Fruit fly (Drosophila melanogaster) whole organism, embryonic: ENCODE measurements around the gene Orc2.

Experiments
- Atf3 ChIP-seq: fragments of 200-800 bp; sonication (Bioruptor generic); optimal IDR thresholded peaks from 3 replicates; lab custom pipeline; 2016; ENCODE audit warnings: missing biosample characterization, missing genetic modification characterization
- Blimp-1 ChIP-seq: fragments of 200-800 bp; sonication (Bioruptor generic); optimal IDR thresholded peaks from 3 replicates; lab custom pipeline; 2018; ENCODE audit warnings: missing biosample characterization, missing genetic modification characterization, mild to moderate bottlenecking, moderate library complexity, missing genetic modification reagents
- CG1024 ChIP-seq: fragments of 200-800 bp; sonication (Bioruptor generic); IDR thresholded peaks from 2 replicates; pipeline ENCODE4 v1.3.6; 2022; ENCODE audit warnings: missing biosample characterization, missing genetic modification characterization
- CG10267 ChIP-seq: fragments of 200-800 bp; sonication (Bioruptor generic); optimal IDR thresholded peaks from 2 replicates; lab custom pipeline; 2018; ENCODE audit warnings: missing biosample characterization, mild to moderate bottlenecking, missing genetic modification characterization, moderate library complexity
- CG10274 ChIP-seq: fragments of 200-800 bp; sonication (Bioruptor generic); optimal IDR thresholded peaks from 3 replicates; lab custom pipeline; 2017; ENCODE audit warnings: missing biosample characterization, mild to moderate bottlenecking, missing genetic modification characterization
- CG10979 ChIP-seq: fragments of 200-800 bp; sonication (Bioruptor generic); optimal IDR thresholded peaks from 2 replicates; lab custom pipeline; 2018; ENCODE audit warnings: missing biosample characterization, mild to moderate bottlenecking, missing genetic modification characterization, moderate library complexity
- CG13296 ChIP-seq: fragments of 200-800 bp; sonication (Bioruptor generic); optimal IDR thresholded peaks from 3 replicates; lab custom pipeline; 2018; ENCODE audit warnings: missing biosample characterization, mild to moderate bottlenecking, missing genetic modification characterization
- CG13894 ChIP-seq: fragments of 200-800 bp; sonication (Bioruptor generic); optimal IDR thresholded peaks from 3 replicates; lab custom pipeline; 2018; ENCODE audit warnings: missing biosample characterization, mild to moderate bottlenecking, missing genetic modification characterization, moderate library complexity
- CG14710 ChIP-seq: fragments of 200-800 bp; sonication (Bioruptor generic); optimal IDR thresholded peaks from 3 replicates; lab custom pipeline; 2019; ENCODE audit warnings: missing biosample characterization, mild to moderate bottlenecking, missing genetic modification characterization, moderate library complexity
- CG17385 ChIP-seq: fragments of 200-800 bp; sonication (Bioruptor generic); optimal IDR thresholded peaks from 3 replicates; lab custom pipeline; 2018; ENCODE audit warnings: missing biosample characterization, mild to moderate bottlenecking, missing genetic modification characterization
- CG17829 ChIP-seq: fragments of 200-800 bp; optimal IDR thresholded peaks from 2 replicates; lab custom pipeline; 2019; ENCODE audit warnings: missing biosample characterization, mild to moderate bottlenecking, missing genetic modification characterization, moderate library complexity
- CG2712 ChIP-seq: fragments of 200-800 bp; optimal IDR thresholded peaks from 3 replicates; lab custom pipeline; 2019; ENCODE audit warnings: missing biosample characterization, mild to moderate bottlenecking, missing genetic modification characterization, moderate library complexity
- CG31224 ChIP-seq: fragments of 200-800 bp; sonication (Bioruptor generic); IDR thresholded peaks from 2 replicates; pipeline ENCODE4 v1.3.6; 2022; ENCODE audit warnings: missing biosample characterization, missing genetic modification characterization
- CG32532 ChIP-seq: fragments of 200-800 bp; sonication (Bioruptor generic); IDR thresholded peaks from 2 replicates; pipeline ENCODE4 v1.3.6; 2022; ENCODE audit warnings: missing biosample characterization, missing genetic modification characterization
- CG4360 ChIP-seq: fragments of 200-800 bp; sonication (Bioruptor generic); IDR thresholded peaks from 2 replicates; pipeline ENCODE4 v1.3.6; 2022; ENCODE audit warnings: missing biosample characterization, missing genetic modification characterization
- CG8478 ChIP-seq: fragments of >200 bp; optimal IDR thresholded peaks from 2 replicates; lab custom pipeline; 2018
- Deaf1 ChIP-seq: fragments of 200-800 bp; optimal IDR thresholded peaks from 3 replicates; lab custom pipeline; 2019; ENCODE audit warnings: missing biosample characterization, mild to moderate bottlenecking, missing genetic modification characterization, moderate library complexity
- Eip74EF ChIP-seq, 2 experiments: fragments of 200-800 bp in 1 of 2; fragments of >200 bp in 1 of 2; sonication (Bioruptor generic) in 1 of 2; optimal IDR thresholded peaks; 2 replicates each; lab custom pipeline; 2017 to 2019; ENCODE audit warnings: missing biosample characterization in 2 of 2, missing genetic modification characterization in 2 of 2, mild to moderate bottlenecking in 1 of 2, moderate library complexity in 1 of 2
- Fer3 ChIP-seq: fragments of 200-800 bp; sonication (Bioruptor generic); optimal IDR thresholded peaks from 2 replicates; lab custom pipeline; 2018; ENCODE audit warnings: missing biosample characterization, mild to moderate bottlenecking, missing genetic modification characterization, moderate library complexity
- GATAe ChIP-seq: fragments of 200-800 bp; sonication (Bioruptor generic); conservative IDR thresholded peaks from 2 replicates; pipeline ENCODE4 v1.3.6; 2022; ENCODE audit warnings: missing biosample characterization, missing genetic modification characterization
- HLH4C ChIP-seq: fragments of 200-800 bp; sonication (Bioruptor generic); IDR thresholded peaks from 3 replicates; pipeline ENCODE4 v1.3.6; 2022; ENCODE audit warnings: missing biosample characterization, missing genetic modification characterization; ENCODE audit not compliant: partially characterized antibody
- Lpt ChIP-seq: fragments of >200 bp; optimal IDR thresholded peaks from 2 replicates; lab custom pipeline; 2018; ENCODE audit warnings: missing biosample characterization, missing genetic modification characterization
- MBD-R2 ChIP-seq: fragments of 200-800 bp; sonication (Bioruptor generic); IDR thresholded peaks from 2 replicates; pipeline ENCODE4 v1.3.6; 2022; ENCODE audit warnings: missing biosample characterization, missing genetic modification characterization
- MTF-1 ChIP-seq: fragments of 200-800 bp; sonication (Bioruptor generic); optimal IDR thresholded peaks from 2 replicates; lab custom pipeline; 2018; ENCODE audit warnings: missing biosample characterization, mild to moderate bottlenecking, missing genetic modification characterization, borderline replicate concordance
- Nf-YC ChIP-seq: fragments of 200-800 bp; optimal IDR thresholded peaks from 3 replicates; lab custom pipeline; 2019; ENCODE audit warnings: missing biosample characterization, mild to moderate bottlenecking, missing genetic modification characterization, moderate library complexity
- Scr ChIP-seq: fragments of 200-800 bp; sonication (Bioruptor generic); IDR thresholded peaks from 2 replicates; pipeline ENCODE4 v1.3.6; 2022; ENCODE audit warnings: missing biosample characterization, missing genetic modification characterization; ENCODE audit not compliant: partially characterized antibody
- Side ChIP-seq: fragments of 200-800 bp; sonication (Bioruptor generic); optimal IDR thresholded peaks from 2 replicates; lab custom pipeline; 2016; ENCODE audit warnings: missing biosample characterization, missing genetic modification characterization
- Sry-β ChIP-seq: fragments of 200-800 bp; sonication (Bioruptor generic); optimal IDR thresholded peaks from 2 replicates; lab custom pipeline; 2018; ENCODE audit warnings: missing biosample characterization, mild to moderate bottlenecking, missing genetic modification characterization, moderate library complexity
- Stat92E ChIP-seq, 3 experiments: fragments of >200 bp in 2 of 3; fragments of 200-800 bp in 1 of 3; sonication (Bioruptor generic) in 1 of 3; optimal IDR thresholded peaks; 2 replicates each; lab custom pipeline; 2017 to 2019; ENCODE audit warnings: missing biosample characterization in 3 of 3, missing genetic modification characterization in 3 of 3, mild to moderate bottlenecking in 1 of 3, moderate library complexity in 1 of 3
- Tbp ChIP-seq: fragments of >200 bp; optimal IDR thresholded peaks from 2 replicates; lab custom pipeline; 2018; ENCODE audit warnings: missing biosample characterization, missing genetic modification characterization
- Trl ChIP-seq, 3 experiments: fragments of >200 bp in 2 of 3; fragments of 200-800 bp in 1 of 3; sonication (Bioruptor generic) in 1 of 3; optimal IDR thresholded peaks; 2 replicates in 1 of 3; 3 replicates in 2 of 3; lab custom pipeline; 2016 to 2017; ENCODE audit warnings: missing biosample characterization in 1 of 3, missing genetic modification characterization in 1 of 3
- az2 ChIP-seq: fragments of 200-800 bp; sonication (Bioruptor generic); optimal IDR thresholded peaks from 3 replicates; lab custom pipeline; 2016; ENCODE audit warnings: missing biosample characterization, missing genetic modification characterization
- caup ChIP-seq: fragments of 200-800 bp; sonication (Bioruptor generic); optimal IDR thresholded peaks from 3 replicates; lab custom pipeline; 2017; ENCODE audit warnings: missing biosample characterization, mild to moderate bottlenecking, missing genetic modification characterization, moderate library complexity; ENCODE audit not compliant: severe bottlenecking
- ems ChIP-seq: fragments of 200-800 bp; sonication (Bioruptor generic); optimal IDR thresholded peaks from 3 replicates; lab custom pipeline; 2016; ENCODE audit warnings: missing biosample characterization, missing genetic modification characterization
- esg ChIP-seq: fragments of 200-800 bp; sonication (Bioruptor generic); conservative IDR thresholded peaks from 2 replicates; pipeline ENCODE4 v1.3.6; 2022; ENCODE audit warnings: missing biosample characterization, missing genetic modification characterization
- ham ChIP-seq: fragments of 200-800 bp; sonication (Bioruptor generic); IDR thresholded peaks from 2 replicates; pipeline ENCODE4 v1.3.6; 2022; ENCODE audit warnings: missing biosample characterization, missing genetic modification characterization
- kah ChIP-seq: fragments of 200-800 bp; sonication (Bioruptor generic); optimal IDR thresholded peaks from 2 replicates; lab custom pipeline; 2018; ENCODE audit warnings: missing biosample characterization, mild to moderate bottlenecking, missing genetic modification characterization
- knrl ChIP-seq: fragments of 200-800 bp; sonication (Bioruptor generic); IDR thresholded peaks from 3 replicates; pipeline ENCODE4 v1.3.6; 2022; ENCODE audit warnings: missing biosample characterization, missing genetic modification characterization; ENCODE audit not compliant: partially characterized antibody
- lbe ChIP-seq: fragments of 200-800 bp; sonication (Bioruptor generic); optimal IDR thresholded peaks from 2 replicates; lab custom pipeline; 2016; ENCODE audit warnings: missing biosample characterization, mild to moderate bottlenecking, missing genetic modification characterization
- lola ChIP-seq, 3 experiments: fragments of >200 bp in 2 of 3; fragments of 200-800 bp in 1 of 3; sonication (Bioruptor generic) in 1 of 3; optimal IDR thresholded peaks; 2 replicates each; lab custom pipeline; 2017 to 2019; ENCODE audit warnings: missing biosample characterization in 3 of 3, missing genetic modification characterization in 3 of 3, mild to moderate bottlenecking in 1 of 3, moderate library complexity in 1 of 3
- nom ChIP-seq: fragments of 200-800 bp; sonication (Bioruptor generic); optimal IDR thresholded peaks from 2 replicates; lab custom pipeline; 2017; ENCODE audit warnings: missing biosample characterization, missing genetic modification characterization, mild to moderate bottlenecking, moderate library complexity, missing genetic modification reagents
- phol ChIP-seq: fragments of 200-800 bp; sonication (Bioruptor generic); optimal IDR thresholded peaks from 3 replicates; lab custom pipeline; 2018; ENCODE audit warnings: missing biosample characterization, mild to moderate bottlenecking, missing genetic modification characterization, moderate library complexity
- sc ChIP-seq, 3 experiments: fragments of >200 bp in 2 of 3; fragments of 200-800 bp in 1 of 3; sonication (Bioruptor generic) in 1 of 3; optimal IDR thresholded peaks; 2 replicates in 2 of 3; 3 replicates in 1 of 3; lab custom pipeline; 2017; ENCODE audit warnings: mild to moderate bottlenecking in 1 of 3, missing biosample characterization in 1 of 3, missing genetic modification characterization in 1 of 3, missing genetic modification reagents in 1 of 3
- sim ChIP-seq: fragments of 200-800 bp; sonication (Bioruptor generic); IDR thresholded peaks from 2 replicates; pipeline ENCODE4 v1.3.6; 2022; ENCODE audit warnings: missing biosample characterization, missing genetic modification characterization
- sisA ChIP-seq: fragments of 200-800 bp; sonication (Bioruptor generic); IDR thresholded peaks from 2 replicates; pipeline ENCODE4 v1.3.6; 2022; ENCODE audit warnings: missing biosample characterization, missing genetic modification characterization
- sna ChIP-seq: fragments of 200-800 bp; sonication (Bioruptor generic); IDR thresholded peaks from 2 replicates; pipeline ENCODE4 v1.3.6; 2022; ENCODE audit warnings: missing biosample characterization, missing genetic modification characterization; ENCODE audit not compliant: partially characterized antibody
- sob ChIP-seq: fragments of 200-800 bp; sonication (Bioruptor generic); IDR thresholded peaks from 2 replicates; pipeline ENCODE4 v1.3.6; 2022; ENCODE audit warnings: missing biosample characterization, missing genetic modification characterization
- trh ChIP-seq: fragments of 200-800 bp; sonication (Bioruptor generic); optimal IDR thresholded peaks from 2 replicates; lab custom pipeline; 2016; ENCODE audit warnings: missing biosample characterization, missing genetic modification characterization
- vnd ChIP-seq: fragments of 200-800 bp; sonication (Bioruptor generic); IDR thresholded peaks from 3 replicates; pipeline ENCODE4 v1.3.6; 2022; ENCODE audit warnings: missing biosample characterization, missing genetic modification characterization; ENCODE audit not compliant: partially characterized antibody

Gene Orc2

DNA sequence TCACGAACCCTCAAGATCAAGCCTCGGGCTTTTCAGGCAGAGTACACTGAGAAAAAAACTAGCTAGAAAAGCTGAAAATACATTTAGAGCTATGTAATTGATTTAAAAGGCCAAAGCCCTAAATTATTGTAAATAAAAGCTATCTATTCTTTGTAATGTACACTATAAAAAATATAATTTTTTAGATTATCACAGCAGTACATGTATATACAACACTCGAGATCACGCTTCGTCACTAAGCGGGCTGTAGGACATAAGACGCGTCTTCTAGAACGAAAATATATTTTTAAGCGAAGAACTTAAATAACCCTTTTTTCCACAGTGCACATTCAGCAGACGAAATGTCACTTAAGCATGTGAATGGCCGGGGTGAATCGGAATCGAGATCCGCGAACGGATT, 23.3 kb upstream of the Orc2 start (continued):
- TF ChIP-seq lola (GFP tag; optimal IDR thresholded peaks at IDR 0.05; lab: Kevin White, UChicago): peak in 1 of 3 experiments; percentile 12
- TF ChIP-seq phol (tag; lab: Kevin White, UChicago): peak; percentile 1
- TF ChIP-seq sob (GFP tag; lab: Robert Waterston, UW): no peak
- no peak for TF ChIP-seq Side
- TF ChIP-seq CG8478 (lab: Kevin White, UChicago): no peak
- TF ChIP-seq nom (GFP tag; lab: Kevin White, UChicago): peak; percentile 0
- TF ChIP-seq GATAe (GFP tag; lab: Robert Waterston, UW): no peak
- TF ChIP-seq ems (GFP tag; lab: Kevin White, UChicago): no peak
- TF ChIP-seq sna: no peak
- no peak for TF ChIP-seq CG13296 (GFP tag; lab: Kevin White, UChicago)
- TF ChIP-seq sisA (GFP tag; lab: Robert Waterston, UW): no peak
- TF ChIP-seq Stat92E (GFP tag; optimal IDR thresholded peaks at IDR 0.05; lab: Kevin White, UChicago): no peak
- peak; percentile 4 for TF ChIP-seq Blimp-1
- TF ChIP-seq ham (GFP tag; lab: Robert Waterston, UW): no peak
- TF ChIP-seq CG14710: peak; percentile 9
- no peak for TF ChIP-seq sim
- peak; percentile 18 for TF ChIP-seq lbe
- TF ChIP-seq Lpt: no peak
- no peak for TF ChIP-seq az2 (GFP tag; lab: Kevin White, UChicago)
- TF ChIP-seq caup (GFP tag; lab: Kevin White, UChicago): no peak
- peak; percentile 17 for TF ChIP-seq CG2712 (tag; lab: Kevin White, UChicago)
- no peak for TF ChIP-seq CG31224 (GFP tag; lab: Robert Waterston, UW)
- TF ChIP-seq esg (GFP tag; lab: Robert Waterston, UW): no peak
- no peak for TF ChIP-seq CG10274 (GFP tag; lab: Kevin White, UChicago)
- TF ChIP-seq Deaf1 (tag; lab: Kevin White, UChicago): no peak
- TF ChIP-seq knrl: no peak
- TF ChIP-seq Nf-YC: no peak
- no peak for TF ChIP-seq CG17829 (tag; lab: Kevin White, UChicago)
- TF ChIP-seq Scr (GFP tag; lab: Robert Waterston, UW): no peak
- TF ChIP-seq MTF-1: no peak
- no peak for TF ChIP-seq Atf3 (GFP tag; lab: Kevin White, UChicago)
- TF ChIP-seq sc (optimal IDR thresholded peaks at IDR 0.05; lab: Kevin White, UChicago): no peak
- no peak for TF ChIP-seq sc (GFP tag; optimal IDR thresholded peaks at IDR 0.05; lab: Kevin White, UChicago)
- TF ChIP-seq HLH4C (GFP tag; lab: Robert Waterston, UW): no peak
- no peak for TF ChIP-seq Fer3
- TF ChIP-seq CG13894 (tag; lab: Kevin White, UChicago): no peak
- peak; percentile 3 for TF ChIP-seq CG10979 (tag; lab: Kevin White, UChicago)
- TF ChIP-seq CG1024 (GFP tag; lab: Robert Waterston, UW): no peak
- TF ChIP-seq Eip74EF (GFP tag; optimal IDR thresholded peaks at IDR 0.05; lab: Kevin White, UChicago): no peak
- TF ChIP-seq CG32532 (GFP tag; lab: Robert Waterston, UW): no peak
- TF ChIP-seq Tbp (GFP tag; lab: Kevin White, UChicago): no peak
- TF ChIP-seq CG17385: no peak
- TF ChIP-seq kah (GFP tag; lab: Kevin White, UChicago): no peak
- TF ChIP-seq MBD-R2 (GFP tag; lab: Robert Waterston, UW): no peak
- TF ChIP-seq Sry-β: no peak
- no peak for TF ChIP-seq trh (GFP tag; lab: Kevin White, UChicago)
- TF ChIP-seq vnd: no peak
- no peak for TF ChIP-seq CG10267 (tag; lab: Kevin White, UChicago)
- TF ChIP-seq CG4360: no peak
- TF ChIP-seq Trl (optimal IDR thresholded peaks at IDR 0.05; lab: Kevin White, UChicago): no peak
- TF ChIP-seq Trl (GFP tag; optimal IDR thresholded peaks at IDR 0.05; lab: Kevin White, UChicago): no peak
